Worm (Caenorhabditis elegans) whole organism, young adult: ENCODE measurements around the gene sphr-1.

Experiments used
- B0035.1 ChIP-seq: sonication (generic microtip); optimal IDR thresholded peaks from 2 replicates; lab custom pipeline; 2016; ENCODE audit warnings: missing genetic modification characterization, mild to moderate bottlenecking, missing compliant biosample characterization, missing genotype, missing genetic modification reagents
- B0261.1 ChIP-seq: sonication (generic microtip); optimal IDR thresholded peaks from 2 replicates; lab custom pipeline; 2016; ENCODE audit warnings: mild to moderate bottlenecking, missing genetic modification characterization, moderate library complexity, missing compliant biosample characterization
- C17E4.6 ChIP-seq: fragments of 200-800 bp; sonication (Bioruptor generic); IDR thresholded peaks from 2 replicates; pipeline ENCODE4 v1.3.6; 2022; ENCODE audit warnings: missing genetic modification reagents, missing genetic modification characterization, missing compliant biosample characterization
- F10E7.11 ChIP-seq: sonication (generic microtip); optimal IDR thresholded peaks from 2 replicates; lab custom pipeline; 2017; ENCODE audit warnings: mild to moderate bottlenecking, missing genetic modification characterization, moderate library complexity, missing compliant biosample characterization
- F33H1.4 ChIP-seq: fragments of 200-800 bp; sonication (Bioruptor generic); IDR thresholded peaks from 2 replicates; pipeline ENCODE4 v1.3.6; 2022; ENCODE audit warnings: missing genetic modification reagents, missing genetic modification characterization, missing compliant biosample characterization
- F37B4.10 ChIP-seq: fragments of 200-800 bp; sonication (Bioruptor generic); IDR thresholded peaks from 2 replicates; pipeline ENCODE4 v1.3.6; 2022; ENCODE audit warnings: missing genetic modification characterization, missing compliant biosample characterization
- F49E8.2 ChIP-seq: sonication (generic microtip); optimal IDR thresholded peaks from 3 replicates; lab custom pipeline; 2017; ENCODE audit warnings: missing genetic modification characterization, mild to moderate bottlenecking, missing compliant biosample characterization, antibody characterized with exemption, moderate library complexity; ENCODE audit not compliant: insufficient read depth
- K12H6.12 ChIP-seq: fragments of 200-800 bp; sonication (Bioruptor generic); optimal IDR thresholded peaks from 2 replicates; lab custom pipeline; 2018; ENCODE audit warnings: mild to moderate bottlenecking, missing genetic modification characterization, missing compliant biosample characterization
- Y53F4B.3 ChIP-seq: fragments of 200-800 bp; sonication (Bioruptor generic); IDR thresholded peaks from 2 replicates; pipeline ENCODE4 v1.3.6; 2022; ENCODE audit warnings: missing genetic modification reagents, missing genetic modification characterization, missing compliant biosample characterization
- Y95B8A.8 ChIP-seq: fragments of 200-800 bp; sonication (Bioruptor generic); IDR thresholded peaks from 2 replicates; pipeline ENCODE4 v1.3.6; 2022; ENCODE audit warnings: missing genetic modification reagents, missing genetic modification characterization, missing compliant biosample characterization
- akir-1 ChIP-seq: fragments of 200-800 bp; sonication (Bioruptor generic); optimal IDR thresholded peaks from 2 replicates; lab custom pipeline; 2018; ENCODE audit warnings: mild to moderate bottlenecking, missing genetic modification characterization, moderate library complexity, missing compliant biosample characterization
- ama-1 ChIP-seq, 3 experiments: fragments of 150-350 bp in 1 of 3; sonication (generic microtip) in 2 of 3; optimal IDR thresholded peaks; 2 replicates each; lab custom pipeline; 2014 to 2018; ENCODE audit warnings: missing biosample characterization in 2 of 3, missing genetic modification characterization in 2 of 3, missing genetic modification reagents in 2 of 3
- attf-3 ChIP-seq: fragments of 200-800 bp; sonication (Bioruptor generic); conservative IDR thresholded peaks from 2 replicates; pipeline ENCODE4 v1.3.6; 2022; ENCODE audit warnings: missing genetic modification reagents, missing genetic modification characterization, missing compliant biosample characterization
- bed-1 ChIP-seq: fragments of 200-800 bp; sonication (Bioruptor generic); IDR thresholded peaks from 2 replicates; pipeline ENCODE4 v1.3.6; 2022; ENCODE audit warnings: missing genetic modification reagents, missing genetic modification characterization, missing compliant biosample characterization
- ceh-100 ChIP-seq: fragments of 200-800 bp; sonication (Bioruptor generic); IDR thresholded peaks from 2 replicates; pipeline ENCODE4 v1.3.6; 2022; ENCODE audit warnings: missing genetic modification reagents, missing genetic modification characterization, missing compliant biosample characterization
- ceh-40 ChIP-seq: fragments of 200-800 bp; sonication (Bioruptor generic); IDR thresholded peaks from 2 replicates; pipeline ENCODE4 v1.3.6; 2022; ENCODE audit warnings: missing genetic modification characterization, missing compliant biosample characterization
- chd-7 ChIP-seq: sonication (generic microtip); optimal IDR thresholded peaks from 2 replicates; lab custom pipeline; 2016; ENCODE audit warnings: mild to moderate bottlenecking, missing genetic modification characterization, moderate library complexity, missing compliant biosample characterization
- die-1 ChIP-seq: sonication (generic microtip); optimal IDR thresholded peaks from 2 replicates; lab custom pipeline; 2016; ENCODE audit warnings: missing genotype, mild to moderate bottlenecking, missing genetic modification characterization, missing compliant biosample characterization
- efl-1 ChIP-seq: fragments of 150-350 bp; optimal IDR thresholded peaks from 2 replicates; lab custom pipeline; 2014; ENCODE audit warnings: missing biosample characterization, missing genetic modification reagents, missing genetic modification characterization
- egrh-3 ChIP-seq: fragments of 200-800 bp; sonication (Bioruptor generic); IDR thresholded peaks from 2 replicates; pipeline ENCODE4 v1.3.6; 2022; ENCODE audit warnings: missing genetic modification reagents, missing genetic modification characterization, missing compliant biosample characterization
- ekl-4 ChIP-seq: fragments of 200-800 bp; sonication (Bioruptor generic); IDR thresholded peaks from 2 replicates; pipeline ENCODE4 v1.3.6; 2022; ENCODE audit warnings: missing genetic modification reagents, missing genetic modification characterization, missing compliant biosample characterization
- hlh-12 ChIP-seq: sonication (generic microtip); optimal IDR thresholded peaks from 2 replicates; lab custom pipeline; 2016; ENCODE audit warnings: missing genetic modification characterization, missing compliant biosample characterization
- hsf-1 ChIP-seq: fragments of 200-800 bp; sonication (Bioruptor generic); IDR thresholded peaks from 2 replicates; pipeline ENCODE4 v1.3.6; 2022; ENCODE audit warnings: missing genetic modification reagents, missing genetic modification characterization, missing compliant biosample characterization
- lag-1 ChIP-seq: fragments of 200-800 bp; sonication (Bioruptor generic); IDR thresholded peaks from 2 replicates; pipeline ENCODE4 v1.3.6; 2022; ENCODE audit warnings: missing genetic modification reagents, missing genetic modification characterization, missing compliant biosample characterization
- lin-54 ChIP-seq: fragments of 200-800 bp; sonication (Bioruptor generic); optimal IDR thresholded peaks from 2 replicates; lab custom pipeline; 2018; ENCODE audit warnings: mild to moderate bottlenecking, missing genetic modification characterization, missing compliant biosample characterization
- lir-1 ChIP-seq: fragments of 200-800 bp; sonication (Bioruptor generic); conservative IDR thresholded peaks from 2 replicates; pipeline ENCODE4 v1.3.6; 2022; ENCODE audit warnings: missing genetic modification reagents, missing genetic modification characterization, missing compliant biosample characterization
- madf-10 ChIP-seq: sonication (generic microtip); optimal IDR thresholded peaks from 2 replicates; lab custom pipeline; 2016; ENCODE audit warnings: mild to moderate bottlenecking, missing genetic modification characterization, missing compliant biosample characterization
- madf-8 ChIP-seq: fragments of 200-800 bp; sonication (Bioruptor generic); conservative IDR thresholded peaks from 2 replicates; pipeline ENCODE4 v1.3.6; 2022; ENCODE audit warnings: missing genetic modification reagents, missing genetic modification characterization, missing compliant biosample characterization
- mel-28 ChIP-seq: sonication (generic microtip); optimal IDR thresholded peaks from 2 replicates; lab custom pipeline; 2016; ENCODE audit warnings: borderline replicate concordance, mild to moderate bottlenecking, missing genetic modification characterization, missing compliant biosample characterization
- nfya-1 ChIP-seq: sonication (generic microtip); optimal IDR thresholded peaks from 2 replicates; lab custom pipeline; 2017; ENCODE audit warnings: antibody characterized with exemption, missing compliant biosample characterization, missing genetic modification characterization, borderline replicate concordance; ENCODE audit not compliant: insufficient read depth
- nfya-2 ChIP-seq: fragments of 200-800 bp; sonication (Bioruptor generic); IDR thresholded peaks from 2 replicates; pipeline ENCODE4 v1.3.6; 2022; ENCODE audit warnings: missing genetic modification reagents, missing genetic modification characterization, missing compliant biosample characterization
- nhr-80 ChIP-seq: sonication (generic microtip); optimal IDR thresholded peaks from 2 replicates; lab custom pipeline; 2016; ENCODE audit warnings: missing genetic modification characterization, missing compliant biosample characterization
- tlf-1 ChIP-seq: fragments of 200-800 bp; sonication (Bioruptor generic); optimal IDR thresholded peaks from 2 replicates; lab custom pipeline; 2018; ENCODE audit warnings: mild to moderate bottlenecking, missing genetic modification characterization, missing compliant biosample characterization
- unc-62 ChIP-seq: fragments of 150-350 bp; optimal IDR thresholded peaks from 2 replicates; lab custom pipeline; 2014; ENCODE audit warnings: missing biosample characterization, missing genetic modification reagents, missing genetic modification characterization
- zfh-2 ChIP-seq: fragments of 200-800 bp; sonication (Bioruptor generic); conservative IDR thresholded peaks from 2 replicates; pipeline ENCODE4 v1.3.6; 2022; ENCODE audit warnings: missing genetic modification reagents, missing genetic modification characterization, missing compliant biosample characterization
- ztf-18 ChIP-seq: sonication (generic microtip); optimal IDR thresholded peaks from 2 replicates; lab custom pipeline; 2016; ENCODE audit warnings: missing genotype, mild to moderate bottlenecking, missing genetic modification characterization, missing compliant biosample characterization
- ztf-22 ChIP-seq: fragments of 200-800 bp; sonication (Bioruptor generic); optimal IDR thresholded peaks from 2 replicates; lab custom pipeline; 2018; ENCODE audit warnings: mild to moderate bottlenecking, missing genetic modification characterization, moderate library complexity, missing compliant biosample characterization

sphr-1 gene

ce11 chrV:9175218-9175837 lies 16.1 kb upstream of the sphr-1 start, which contains the start of gene spas-1 (continued):
- TF ChIP-seq Y95B8A.8 (no peak), hlh-12 (no peak)

- TF ChIP-seq zfh-2 (GFP tag; lab: Robert Waterston, UW) (no peak), F37B4.10 (0 out of 2 replicates have a peak, but pooled peaks have one; percentile 44)
Measured at ce11 chrV:9181669-9182250, 9.7 kb upstream of the sphr-1 start, which contains the start of gene ptr-1. Gene ptr-1, minus strand, starts transcription at chrV:9181719.

- TF ChIP-seq B0261.1 (tag; lab: Kevin White, UChicago), result no peak
Measured at ce11 chrV:9183718-9184441, 7.5 kb upstream of the sphr-1 start.

- TF ChIP-seq ztf-22, result no peak
- no peak for TF ChIP-seq C17E4.6 (GFP tag; lab: Robert Waterston, UW)
- no peak for TF ChIP-seq unc-62 (GFP tag; lab: Kevin White, UChicago)
- TF ChIP-seq efl-1 (GFP tag; lab: Kevin White, UChicago), result no peak
- no peak for TF ChIP-seq F49E8.2 (tag; lab: Kevin White, UChicago)
- no peak for TF ChIP-seq ztf-18 (tag; lab: Kevin White, UChicago)
- TF ChIP-seq attf-3, result no peak
- no peak for TF ChIP-seq hlh-12
- TF ChIP-seq akir-1 (GFP tag; lab: Kevin White, UChicago), result no peak
- TF ChIP-seq ekl-4, result no peak
- no peak for TF ChIP-seq bed-1 (GFP tag; lab: Robert Waterston, UW)
- TF ChIP-seq egrh-3 (GFP tag; lab: Robert Waterston, UW), result no peak
- no peak for TF ChIP-seq madf-10
- no peak for TF ChIP-seq mel-28 (tag; lab: Kevin White, UChicago)
- TF ChIP-seq hsf-1, result no peak
- TF ChIP-seq ama-1 (optimal IDR thresholded peaks at IDR 0.05; lab: Kevin White, UChicago), result no peak
- TF ChIP-seq ama-1 (GFP tag; optimal IDR thresholded peaks at IDR 0.05; lab: Kevin White, UChicago), result no peak
- TF ChIP-seq ceh-40 (GFP tag; lab: Robert Waterston, UW), result no peak
Measured at ce11 chrV:9186028-9186427, 5.4 kb upstream of the sphr-1 start.

- TF ChIP-seq chd-7 (tag; lab: Kevin White, UChicago) (no peak), ceh-100 (no peak), B0035.1 (tag; lab: Kevin White, UChicago) (no peak), lin-54 (GFP tag; lab: Kevin White, UChicago) (no peak), nfya-2 (no peak), F33H1.4 (GFP tag; lab: Robert Waterston, UW) (no peak), nfya-1 (no peak), die-1 (tag; lab: Kevin White, UChicago) (no peak), tlf-1 (GFP tag; lab: Kevin White, UChicago) (no peak), Y53F4B.3 (no peak), K12H6.12 (tag; lab: Kevin White, UChicago) (no peak), madf-8 (no peak), F10E7.11 (tag; lab: Kevin White, UChicago) (no peak), lag-1 (GFP tag; lab: Robert Waterston, UW) (no peak), nhr-80 (tag; lab: Kevin White, UChicago) (no peak), F49E8.2 (tag; lab: Kevin White, UChicago) (no peak), lir-1 (GFP tag; lab: Robert Waterston, UW) (no peak)
Measured at ce11 chrV:9194055-9194454, 2.6 kb downstream of the sphr-1 start.
